Fruit fly (Drosophila melanogaster) whole organism, embryonic: Measurements from ENCODE around the gene CG14423.

Experiments
- Abd-B ChIP-seq: fragments of 200-800 bp; sonication (Bioruptor generic); optimal IDR thresholded peaks from 2 replicates; lab custom pipeline; 2018; ENCODE audit warnings: missing biosample characterization, mild to moderate bottlenecking, missing genetic modification characterization, moderate library complexity
- Antp ChIP-seq: fragments of 200-800 bp; sonication (Bioruptor generic); optimal IDR thresholded peaks from 3 replicates; lab custom pipeline; 2016; ENCODE audit warnings: missing biosample characterization, missing genetic modification characterization
- C15 ChIP-seq: fragments of 200-800 bp; sonication (Bioruptor generic); IDR thresholded peaks from 3 replicates; pipeline ENCODE4 v1.3.6; 2022; ENCODE audit warnings: missing biosample characterization, missing genetic modification characterization
- CG10654 ChIP-seq: fragments of 200-800 bp; sonication (Bioruptor generic); optimal IDR thresholded peaks from 2 replicates; lab custom pipeline; 2016; ENCODE audit warnings: missing biosample characterization, missing genetic modification characterization
- CG12071 ChIP-seq: fragments of 200-800 bp; sonication (Bioruptor generic); optimal IDR thresholded peaks from 3 replicates; lab custom pipeline; 2018; ENCODE audit warnings: missing biosample characterization, mild to moderate bottlenecking, missing genetic modification characterization
- CG12219 ChIP-seq: fragments of 200-800 bp; sonication (Bioruptor generic); optimal IDR thresholded peaks from 3 replicates; lab custom pipeline; 2018; ENCODE audit warnings: missing biosample characterization, mild to moderate bottlenecking, missing genetic modification characterization
- CG1233 ChIP-seq: fragments of 200-800 bp; sonication (Bioruptor generic); optimal IDR thresholded peaks from 4 replicates; lab custom pipeline; 2018; ENCODE audit warnings: missing biosample characterization, mild to moderate bottlenecking, missing genetic modification characterization
- CG12391 ChIP-seq: fragments of 200-800 bp; sonication (Bioruptor generic); optimal IDR thresholded peaks from 3 replicates; lab custom pipeline; 2018; ENCODE audit warnings: missing biosample characterization, mild to moderate bottlenecking, missing genetic modification characterization, moderate library complexity
- CG12942 ChIP-seq: fragments of 200-800 bp; sonication (Bioruptor generic); optimal IDR thresholded peaks from 3 replicates; lab custom pipeline; 2016; ENCODE audit warnings: missing biosample characterization, missing genetic modification characterization
- CG14965 ChIP-seq: fragments of 200-800 bp; sonication (Bioruptor generic); optimal IDR thresholded peaks from 2 replicates; lab custom pipeline; 2016; ENCODE audit warnings: missing biosample characterization, missing genetic modification characterization, borderline replicate concordance
- CG15479 ChIP-seq: fragments of 200-800 bp; sonication (Bioruptor generic); optimal IDR thresholded peaks from 3 replicates; lab custom pipeline; 2019; ENCODE audit warnings: missing biosample characterization, mild to moderate bottlenecking, missing genetic modification characterization, moderate library complexity
- CG15696 ChIP-seq: fragments of 200-800 bp; sonication (Bioruptor generic); optimal IDR thresholded peaks from 2 replicates; lab custom pipeline; 2019; ENCODE audit warnings: missing biosample characterization, mild to moderate bottlenecking, missing genetic modification characterization, moderate library complexity
- CG2678 ChIP-seq: fragments of 200-800 bp; sonication (Bioruptor generic); optimal IDR thresholded peaks from 3 replicates; lab custom pipeline; 2019; ENCODE audit warnings: missing biosample characterization, mild to moderate bottlenecking, missing genetic modification characterization, moderate library complexity
- CG30431 ChIP-seq: fragments of 200-800 bp; sonication (Bioruptor generic); optimal IDR thresholded peaks from 2 replicates; lab custom pipeline; 2017; ENCODE audit warnings: missing biosample characterization, missing genetic modification characterization
- CG3065 ChIP-seq: fragments of 200-800 bp; sonication (Bioruptor generic); optimal IDR thresholded peaks from 2 replicates; lab custom pipeline; 2016; ENCODE audit warnings: missing biosample characterization, missing genetic modification characterization
- CG32772 ChIP-seq: fragments of 200-800 bp; sonication (Bioruptor generic); IDR thresholded peaks from 2 replicates; pipeline ENCODE4 v1.3.6; 2022; ENCODE audit warnings: missing biosample characterization, missing genetic modification characterization
- CG3995 ChIP-seq: fragments of 200-800 bp; sonication (Bioruptor generic); optimal IDR thresholded peaks from 3 replicates; lab custom pipeline; 2016; ENCODE audit warnings: missing biosample characterization, missing genetic modification characterization
- CG7271 ChIP-seq: fragments of 200-800 bp; sonication (Bioruptor generic); optimal IDR thresholded peaks from 2 replicates; lab custom pipeline; 2018; ENCODE audit warnings: missing biosample characterization, mild to moderate bottlenecking, missing genetic modification characterization, moderate library complexity
- CG7556 ChIP-seq: fragments of 200-800 bp; sonication (Bioruptor generic); optimal IDR thresholded peaks from 2 replicates; lab custom pipeline; 2017; ENCODE audit warnings: missing biosample characterization, mild to moderate bottlenecking, missing genetic modification characterization
- CG8924 ChIP-seq: fragments of 200-800 bp; optimal IDR thresholded peaks from 3 replicates; lab custom pipeline; 2019; ENCODE audit warnings: missing biosample characterization, mild to moderate bottlenecking, missing genetic modification characterization, moderate library complexity
- CoRest ChIP-seq: fragments of 200-800 bp; sonication (Bioruptor generic); optimal IDR thresholded peaks from 3 replicates; lab custom pipeline; 2018; ENCODE audit warnings: missing biosample characterization, mild to moderate bottlenecking, missing genetic modification characterization, moderate library complexity
- Dfd ChIP-seq, 2 experiments: fragments of >200 bp; optimal IDR thresholded peaks; 2 replicates each; lab custom pipeline; 2017; ENCODE audit warnings: missing biosample characterization in 2 of 2, missing genetic modification characterization in 2 of 2
- Dip3 ChIP-seq: fragments of 200-800 bp; sonication (Bioruptor generic); optimal IDR thresholded peaks from 3 replicates; lab custom pipeline; 2016; ENCODE audit warnings: missing biosample characterization, missing genetic modification characterization
- Dll ChIP-seq: fragments of 200-800 bp; sonication (Bioruptor generic); IDR thresholded peaks from 4 replicates; pipeline ENCODE4 v1.3.6; 2022; ENCODE audit warnings: missing biosample characterization, missing genetic modification characterization; ENCODE audit not compliant: partially characterized antibody
- GATAe ChIP-seq: fragments of 200-800 bp; sonication (Bioruptor generic); conservative IDR thresholded peaks from 2 replicates; pipeline ENCODE4 v1.3.6; 2022; ENCODE audit warnings: missing biosample characterization, missing genetic modification characterization
- Hmr ChIP-seq: fragments of 200-800 bp; sonication (Bioruptor generic); optimal IDR thresholded peaks from 3 replicates; lab custom pipeline; 2017; ENCODE audit warnings: mild to moderate bottlenecking, missing biosample characterization, missing genetic modification reagents, missing genetic modification characterization
- Lhr ChIP-seq: fragments of 200-800 bp; sonication (Bioruptor generic); optimal IDR thresholded peaks from 3 replicates; lab custom pipeline; 2017; ENCODE audit warnings: mild to moderate bottlenecking, missing biosample characterization, missing genetic modification reagents, missing genetic modification characterization
- MTF-1 ChIP-seq: fragments of 200-800 bp; sonication (Bioruptor generic); optimal IDR thresholded peaks from 2 replicates; lab custom pipeline; 2018; ENCODE audit warnings: missing biosample characterization, mild to moderate bottlenecking, missing genetic modification characterization, borderline replicate concordance
- Meics ChIP-seq: fragments of 200-800 bp; sonication (Bioruptor generic); optimal IDR thresholded peaks from 2 replicates; lab custom pipeline; 2017; ENCODE audit warnings: missing biosample characterization, mild to moderate bottlenecking, missing genetic modification characterization
- Myb ChIP-seq: fragments of 200-800 bp; sonication (Bioruptor generic); optimal IDR thresholded peaks from 2 replicates; lab custom pipeline; 2016; ENCODE audit warnings: missing biosample characterization, missing genetic modification characterization
- Nf-YB ChIP-seq: fragments of 200-800 bp; sonication (Bioruptor generic); optimal IDR thresholded peaks from 3 replicates; lab custom pipeline; 2019; ENCODE audit warnings: missing biosample characterization, mild to moderate bottlenecking, missing genetic modification characterization, moderate library complexity
- Six4 ChIP-seq: fragments of 200-800 bp; sonication (Bioruptor generic); optimal IDR thresholded peaks from 2 replicates; lab custom pipeline; 2016; ENCODE audit warnings: missing biosample characterization, missing genetic modification characterization
- bcd ChIP-seq: fragments of 200-800 bp; sonication (Bioruptor generic); optimal IDR thresholded peaks from 2 replicates; lab custom pipeline; 2017; ENCODE audit warnings: missing biosample characterization, mild to moderate bottlenecking, missing genetic modification characterization
- cad ChIP-seq: fragments of >200 bp; optimal IDR thresholded peaks from 2 replicates; lab custom pipeline; 2017; ENCODE audit warnings: missing biosample characterization, missing genetic modification characterization
- cas ChIP-seq: fragments of 200-800 bp; sonication (Bioruptor generic); IDR thresholded peaks from 2 replicates; pipeline ENCODE4 v1.3.6; 2022; ENCODE audit warnings: missing biosample characterization, missing genetic modification characterization
- dan ChIP-seq: fragments of 200-800 bp; sonication (Bioruptor generic); IDR thresholded peaks from 2 replicates; pipeline ENCODE4 v1.3.6; 2022; ENCODE audit warnings: missing biosample characterization, missing genetic modification characterization
- eve ChIP-seq, 2 experiments: fragments of >200 bp; optimal IDR thresholded peaks; 2 replicates each; lab custom pipeline; 2017; ENCODE audit warnings: missing biosample characterization in 2 of 2, missing genetic modification characterization in 2 of 2
- fd3F ChIP-seq: fragments of 200-800 bp; sonication (Bioruptor generic); optimal IDR thresholded peaks from 2 replicates; lab custom pipeline; 2018; ENCODE audit warnings: missing biosample characterization, mild to moderate bottlenecking, missing genetic modification characterization, moderate library complexity
- gce ChIP-seq: fragments of 200-800 bp; sonication (Bioruptor generic); IDR thresholded peaks from 3 replicates; pipeline ENCODE4 v1.3.6; 2022; ENCODE audit warnings: missing biosample characterization, missing genetic modification characterization
- gsb ChIP-seq: fragments of 200-800 bp; sonication (Bioruptor generic); IDR thresholded peaks from 2 replicates; pipeline ENCODE4 v1.3.6; 2022; ENCODE audit warnings: missing biosample characterization, missing genetic modification characterization
- ham ChIP-seq: fragments of 200-800 bp; sonication (Bioruptor generic); IDR thresholded peaks from 2 replicates; pipeline ENCODE4 v1.3.6; 2022; ENCODE audit warnings: missing biosample characterization, missing genetic modification characterization
- ken ChIP-seq: fragments of 200-800 bp; sonication (Bioruptor generic); IDR thresholded peaks from 3 replicates; pipeline ENCODE4 v1.3.6; 2022; ENCODE audit warnings: missing biosample characterization, missing genetic modification characterization
- lbe ChIP-seq: fragments of 200-800 bp; sonication (Bioruptor generic); optimal IDR thresholded peaks from 2 replicates; lab custom pipeline; 2016; ENCODE audit warnings: missing biosample characterization, mild to moderate bottlenecking, missing genetic modification characterization
- otp ChIP-seq: fragments of 200-800 bp; sonication (Bioruptor generic); IDR thresholded peaks from 3 replicates; pipeline ENCODE4, ENCODE4 v1.3.6; 2022; ENCODE audit warnings: missing biosample characterization, missing genetic modification characterization
- pum ChIP-seq: fragments of 200-800 bp; sonication (Bioruptor generic); optimal IDR thresholded peaks from 2 replicates; lab custom pipeline; 2016; ENCODE audit warnings: missing biosample characterization, missing genetic modification characterization
- scrt ChIP-seq: fragments of 200-800 bp; sonication (Bioruptor generic); optimal IDR thresholded peaks from 2 replicates; lab custom pipeline; 2018; ENCODE audit warnings: missing biosample characterization, mild to moderate bottlenecking, missing genetic modification characterization, moderate library complexity
- seq ChIP-seq: fragments of 200-800 bp; sonication (Bioruptor generic); IDR thresholded peaks from 2 replicates; pipeline ENCODE4 v1.3.6; 2022; ENCODE audit warnings: missing biosample characterization, missing genetic modification characterization
- sug ChIP-seq: fragments of 200-800 bp; optimal IDR thresholded peaks from 2 replicates; lab custom pipeline; 2019; ENCODE audit warnings: missing biosample characterization, mild to moderate bottlenecking, missing genetic modification characterization, moderate library complexity
- tgo ChIP-seq: fragments of 200-800 bp; sonication (Bioruptor generic); IDR thresholded peaks from 3 replicates; pipeline ENCODE4 v1.3.6; 2022; ENCODE audit warnings: missing biosample characterization, missing genetic modification characterization
- tin ChIP-seq: fragments of 200-800 bp; sonication (Bioruptor generic); optimal IDR thresholded peaks from 3 replicates; lab custom pipeline; 2016; ENCODE audit warnings: missing biosample characterization, missing genetic modification characterization
- tio ChIP-seq: fragments of 200-800 bp; sonication (Bioruptor generic); optimal IDR thresholded peaks from 2 replicates; lab custom pipeline; 2017; ENCODE audit warnings: missing biosample characterization, missing genetic modification characterization, inconsistent platforms
- trh ChIP-seq: fragments of 200-800 bp; sonication (Bioruptor generic); optimal IDR thresholded peaks from 2 replicates; lab custom pipeline; 2016; ENCODE audit warnings: missing biosample characterization, missing genetic modification characterization

Gene CG14423

dm6 chrX:2947545-2948072 is 2.4 kb downstream of the CG14423 start, which contains the start of gene CG3603 (continued):
- no peak for TF ChIP-seq CG32772 (GFP tag; lab: Robert Waterston, UW)
- no peak for TF ChIP-seq CG15479 (GFP tag; lab: Kevin White, UChicago)
- TF ChIP-seq CG8924 (tag; lab: Kevin White, UChicago): no peak
- TF ChIP-seq CG1233: peak; percentile 3
- TF ChIP-seq otp (GFP tag; lab: Robert Waterston, UW): no peak
- no peak for TF ChIP-seq CG3065 (GFP tag; lab: Kevin White, UChicago)
- peak; percentile 9 for TF ChIP-seq lbe (GFP tag; lab: Kevin White, UChicago)
- no peak for TF ChIP-seq gsb (GFP tag; lab: Robert Waterston, UW)
- TF ChIP-seq eve (GFP tag; optimal IDR thresholded peaks at IDR 0.05; lab: Kevin White, UChicago): no peak
- no peak for TF ChIP-seq scrt (GFP tag; lab: Kevin White, UChicago)
- TF ChIP-seq Dip3 (GFP tag; lab: Kevin White, UChicago): no peak
- TF ChIP-seq Abd-B (GFP tag; lab: Kevin White, UChicago): no peak
- no peak for TF ChIP-seq Lhr (GFP tag; lab: Kevin White, UChicago)
- no peak for TF ChIP-seq ken (GFP tag; lab: Robert Waterston, UW)
- TF ChIP-seq MTF-1 (GFP tag; lab: Kevin White, UChicago): no peak
- TF ChIP-seq tin (GFP tag; lab: Kevin White, UChicago): no peak
- TF ChIP-seq tgo (GFP tag; lab: Robert Waterston, UW): no peak
- TF ChIP-seq CG12942 (GFP tag; lab: Kevin White, UChicago): no peak
- TF ChIP-seq cas (GFP tag; lab: Robert Waterston, UW): no peak
- no peak for TF ChIP-seq GATAe
- no peak for TF ChIP-seq CG10654 (GFP tag; lab: Kevin White, UChicago)
- TF ChIP-seq gce: no peak
- no peak for TF ChIP-seq CG3995 (GFP tag; lab: Kevin White, UChicago)
- peak; percentile 40 for TF ChIP-seq Meics
- no peak for TF ChIP-seq fd3F (GFP tag; lab: Kevin White, UChicago)
- no peak for TF ChIP-seq Myb (GFP tag; lab: Kevin White, UChicago)
- no peak for TF ChIP-seq trh (GFP tag; lab: Kevin White, UChicago)
- no peak for TF ChIP-seq C15 (GFP tag; lab: Robert Waterston, UW)
- no peak for TF ChIP-seq tio
- TF ChIP-seq CG2678: no peak
- peak; percentile 52 for TF ChIP-seq Hmr (GFP tag; lab: Kevin White, UChicago)
- TF ChIP-seq CG12391 (tag; lab: Kevin White, UChicago): no peak
- TF ChIP-seq pum (GFP tag; lab: Kevin White, UChicago): no peak
- TF ChIP-seq bcd: no peak
- TF ChIP-seq CG15696 (tag; lab: Kevin White, UChicago): no peak
- TF ChIP-seq Dll (GFP tag; lab: Robert Waterston, UW): 0 out of 4 replicates have a peak, but pooled peaks have one; percentile 16
- no peak for TF ChIP-seq CG12219
- TF ChIP-seq CG7556 (GFP tag; lab: Kevin White, UChicago): no peak
- TF ChIP-seq dan: no peak
- no peak for TF ChIP-seq CG12071 (GFP tag; lab: Kevin White, UChicago)
- no peak for TF ChIP-seq Six4 (GFP tag; lab: Kevin White, UChicago)
- no peak for TF ChIP-seq cad (GFP tag; lab: Kevin White, UChicago)
- TF ChIP-seq seq: no peak
- TF ChIP-seq sug: no peak
- no peak for TF ChIP-seq ham
- peak; percentile 67 for TF ChIP-seq Nf-YB
- no peak for TF ChIP-seq Dfd (GFP tag; optimal IDR thresholded peaks at IDR 0.05; lab: Kevin White, UChicago)
- TF ChIP-seq CG30431 (GFP tag; lab: Kevin White, UChicago): no peak
- no peak for TF ChIP-seq Antp (GFP tag; lab: Kevin White, UChicago)
- no peak for TF ChIP-seq CoRest (tag; lab: Kevin White, UChicago)
- TF ChIP-seq CG14965 (GFP tag; lab: Kevin White, UChicago): no peak
- no peak for TF ChIP-seq CG7271
